Worm (Caenorhabditis elegans) whole organism, early embryonic: Measurements from ENCODE around the gene C04G6.6.

Source experiments
- B0310.2 ChIP-seq: sonication (generic microtip); optimal IDR thresholded peaks from 2 replicates; lab custom pipeline; 2016; ENCODE audit warnings: mild to moderate bottlenecking, missing genetic modification characterization, missing compliant biosample characterization
- F13C5.2 ChIP-seq: sonication (generic microtip); optimal IDR thresholded peaks from 2 replicates; lab custom pipeline; 2017; ENCODE audit warnings: mild to moderate bottlenecking, missing genetic modification characterization, inconsistent platforms, missing compliant biosample characterization
- ama-1 ChIP-seq: fragments of 150-350 bp; optimal IDR thresholded peaks from 2 replicates; lab custom pipeline; 2014
- ceh-13 ChIP-seq: fragments of 200-800 bp; sonication (Bioruptor generic); optimal IDR thresholded peaks from 2 replicates; lab custom pipeline; 2018; ENCODE audit warnings: mild to moderate bottlenecking, missing genetic modification characterization, missing compliant biosample characterization
- ceh-36 ChIP-seq: sonication (generic microtip); optimal IDR thresholded peaks from 2 replicates; lab custom pipeline; 2016; ENCODE audit warnings: missing genetic modification characterization, inconsistent platforms, missing compliant biosample characterization
- ets-7 ChIP-seq: sonication (generic microtip); optimal IDR thresholded peaks from 2 replicates; lab custom pipeline; 2016; ENCODE audit warnings: missing genotype, missing genetic modification characterization, missing compliant biosample characterization
- hmbx-1 ChIP-seq: sonication (generic microtip); optimal IDR thresholded peaks from 2 replicates; lab custom pipeline; 2016; ENCODE audit warnings: mild to moderate bottlenecking, missing genetic modification characterization, missing compliant biosample characterization
- hnd-1 ChIP-seq: sonication (generic microtip); optimal IDR thresholded peaks from 2 replicates; lab custom pipeline; 2016; ENCODE audit warnings: missing genetic modification characterization, missing compliant biosample characterization
- tbx-11 ChIP-seq: fragments of 200-800 bp; sonication (Bioruptor generic); IDR thresholded peaks from 2 replicates; pipeline ENCODE4 v1.3.6; 2022; ENCODE audit warnings: missing genetic modification characterization, missing compliant biosample characterization
- tbx-37 ChIP-seq: fragments of 200-800 bp; sonication (Bioruptor generic); conservative IDR thresholded peaks from 2 replicates; pipeline ENCODE4 v1.3.6; 2022; ENCODE audit warnings: missing genetic modification reagents, missing genetic modification characterization, missing compliant biosample characterization

- no peak for TF ChIP-seq ama-1 (lab: Kevin White, UChicago)
- no peak for TF ChIP-seq ceh-13 (GFP tag; lab: Kevin White, UChicago)
- TF ChIP-seq B0310.2 (tag; lab: Kevin White, UChicago), result no peak
- no peak for TF ChIP-seq tbx-37 (GFP tag; lab: Robert Waterston, UW)
- no peak for TF ChIP-seq F13C5.2 (tag; lab: Kevin White, UChicago)
- no peak for TF ChIP-seq tbx-11 (GFP tag; lab: Robert Waterston, UW)
- TF ChIP-seq ceh-36 (tag; lab: Kevin White, UChicago), result no peak
- TF ChIP-seq hmbx-1 (tag; lab: Kevin White, UChicago), result no peak
- no peak for TF ChIP-seq hnd-1 (tag; lab: Kevin White, UChicago)
- no peak for TF ChIP-seq ets-7 (tag; lab: Kevin White, UChicago)
Observed at ce11 chrII:5058036-5058435, 41.5 kb downstream of the C04G6.6 start, which contains the start of gene C27A2.12.
